Fruit fly (Drosophila melanogaster): ENCODE measurements around the gene Tet.

The Tet gene

dm6 chr3L:2765794-2766268, 113.1 kb downstream of the Tet start:
- TF ChIP-seq psq (GFP tag; optimal IDR thresholded peaks at IDR 0.05) (peak; percentile 91), Rel (GFP tag; optimal IDR thresholded peaks at IDR 0.05) (peak; percentile 42), Rel (tag; optimal IDR thresholded peaks at IDR 0.05) (no peak), OdsH (GFP tag; optimal IDR thresholded peaks at IDR 0.05) (no peak)

DNA sequence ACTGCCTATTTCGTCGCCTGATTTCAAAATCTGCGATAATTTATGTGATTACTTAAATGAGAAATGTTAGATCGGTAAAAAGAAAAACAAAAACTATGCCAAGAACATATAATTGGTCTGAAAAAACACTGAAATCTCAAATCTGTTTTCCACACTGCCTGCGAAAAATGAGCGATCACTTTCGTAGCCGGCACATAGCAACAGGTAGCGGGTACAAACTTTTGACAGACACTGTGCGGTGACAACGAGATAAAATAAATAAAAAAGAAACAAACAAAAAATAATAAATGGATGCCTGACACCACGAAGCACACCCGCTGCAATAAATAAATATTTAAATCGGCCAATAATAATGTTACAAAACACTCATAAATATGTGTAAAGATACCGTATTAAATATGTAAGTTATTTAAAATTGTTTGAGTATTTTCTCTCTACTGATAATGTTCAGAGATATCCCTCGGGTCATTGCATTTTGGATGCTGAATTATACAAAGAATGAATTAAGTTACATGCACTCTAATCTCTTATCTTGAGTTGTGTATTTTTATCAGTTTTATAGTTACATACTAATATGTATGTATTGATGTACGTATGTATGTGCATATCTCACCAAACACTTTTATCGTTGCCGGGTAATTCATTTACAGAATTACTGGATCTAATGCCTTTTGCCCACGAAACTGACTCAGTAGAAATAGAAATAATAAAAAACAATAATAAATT, 113.8 kb downstream of the Tet start:
- no peak for TF ChIP-seq woc (GFP tag; optimal IDR thresholded peaks at IDR 0.05)
- no peak for TF ChIP-seq sv (GFP tag; optimal IDR thresholded peaks at IDR 0.05)
- TF ChIP-seq Vsx2 (GFP tag; optimal IDR thresholded peaks at IDR 0.05; ENCODE audit: partially characterized antibody): no peak
- no peak for TF ChIP-seq Hr78 (GFP tag; optimal IDR thresholded peaks at IDR 0.05)
- peak in 1 of 2 experiments; percentile 47 for TF ChIP-seq foxo (GFP tag; optimal IDR thresholded peaks at IDR 0.05)
- no peak for TF ChIP-seq sage (GFP tag; optimal IDR thresholded peaks at IDR 0.05)
- TF ChIP-seq rgr (GFP tag; optimal IDR thresholded peaks at IDR 0.05): peak; percentile 35
- no peak for TF ChIP-seq HLH106 (tag; optimal IDR thresholded peaks at IDR 0.05)
- no peak for TF ChIP-seq usp (GFP tag; optimal IDR thresholded peaks at IDR 0.05)
- TF ChIP-seq Hr83 (GFP tag; optimal IDR thresholded peaks at IDR 0.05; ENCODE audit: poor library complexity, severe bottlenecking): no peak
- peak; percentile 40 for TF ChIP-seq jim (GFP tag; optimal IDR thresholded peaks at IDR 0.05)
- peak; percentile 6 for TF ChIP-seq fru (GFP tag; optimal IDR thresholded peaks at IDR 0.05)
- TF ChIP-seq Myc (optimal IDR thresholded peaks at IDR 0.05): no peak
- TF ChIP-seq CG32264 (GFP tag; optimal IDR thresholded peaks at IDR 0.05): no peak
- TF ChIP-seq h (GFP tag; optimal IDR thresholded peaks at IDR 0.05): peak; percentile 28
- no peak for TF ChIP-seq pan (optimal IDR thresholded peaks at IDR 0.05)
- no peak for TF ChIP-seq Mio (GFP tag; optimal IDR thresholded peaks at IDR 0.05)
- no peak for TF ChIP-seq dsf (GFP tag; optimal IDR thresholded peaks at IDR 0.05; ENCODE audit: borderline replicate concordance)
- no peak for TF ChIP-seq N (GFP tag; optimal IDR thresholded peaks at IDR 0.05)
- no peak for TF ChIP-seq brk (GFP tag; optimal IDR thresholded peaks at IDR 0.05)
- TF ChIP-seq ey (GFP tag; optimal IDR thresholded peaks at IDR 0.05): peak; percentile 24

DNA sequence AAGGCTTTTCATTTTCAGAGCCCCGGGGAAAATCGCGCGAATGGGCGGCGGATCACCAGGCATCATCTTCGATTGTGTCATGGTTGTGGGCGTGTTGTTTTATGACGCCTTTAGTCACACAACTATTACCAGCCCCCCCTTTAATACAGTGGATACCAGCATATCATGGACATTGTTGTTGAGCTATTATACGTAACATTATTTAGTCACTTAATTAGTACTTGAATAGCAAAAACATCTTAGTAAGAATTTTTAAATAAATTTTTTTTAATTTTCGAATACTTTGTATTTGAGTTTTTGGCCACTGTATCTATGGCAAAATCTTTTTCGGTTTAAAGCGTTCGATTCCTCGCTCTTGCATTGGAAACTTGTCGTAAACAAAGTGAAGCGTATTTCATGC, 115.2 kb downstream of the Tet start:
- TF ChIP-seq Hr78 (GFP tag; optimal IDR thresholded peaks at IDR 0.05) (no peak), dmrt93B (GFP tag; optimal IDR thresholded peaks at IDR 0.05) (no peak), h (GFP tag; optimal IDR thresholded peaks at IDR 0.05) (no peak), CG32264 (GFP tag; optimal IDR thresholded peaks at IDR 0.05) (no peak), fru (GFP tag; optimal IDR thresholded peaks at IDR 0.05) (no peak), GATAd (GFP tag; optimal IDR thresholded peaks at IDR 0.05) (no peak), CrebA (GFP tag; optimal IDR thresholded peaks at IDR 0.05; ENCODE audit: borderline replicate concordance) (no peak), pan (optimal IDR thresholded peaks at IDR 0.05) (no peak), sv (GFP tag; optimal IDR thresholded peaks at IDR 0.05) (no peak), OdsH (GFP tag; optimal IDR thresholded peaks at IDR 0.05) (no peak), Hr83 (GFP tag; optimal IDR thresholded peaks at IDR 0.05; ENCODE audit: poor library complexity, severe bottlenecking) (no peak), Rel (GFP tag; optimal IDR thresholded peaks at IDR 0.05) (no peak), Rel (tag; optimal IDR thresholded peaks at IDR 0.05) (no peak), jim (GFP tag; optimal IDR thresholded peaks at IDR 0.05) (no peak)

- TF ChIP-seq sage (GFP tag; optimal IDR thresholded peaks at IDR 0.05): no peak
- TF ChIP-seq fru (GFP tag; optimal IDR thresholded peaks at IDR 0.05): no peak
- no peak for TF ChIP-seq HLH106 (tag; optimal IDR thresholded peaks at IDR 0.05)
- TF ChIP-seq GATAd (GFP tag; optimal IDR thresholded peaks at IDR 0.05): no peak
- no peak for TF ChIP-seq Dif (GFP tag; optimal IDR thresholded peaks at IDR 0.05; ENCODE audit: partially characterized antibody)
- TF ChIP-seq sv (GFP tag; optimal IDR thresholded peaks at IDR 0.05): no peak
- no peak for TF ChIP-seq dmrt93B (GFP tag; optimal IDR thresholded peaks at IDR 0.05)
- TF ChIP-seq lola (GFP tag; optimal IDR thresholded peaks at IDR 0.05): no peak
- no peak for TF ChIP-seq h (GFP tag; optimal IDR thresholded peaks at IDR 0.05)
- TF ChIP-seq tai (GFP tag; optimal IDR thresholded peaks at IDR 0.05): no peak
- TF ChIP-seq dl (GFP tag; optimal IDR thresholded peaks at IDR 0.05; ENCODE audit: insufficient read depth in 1 of 2, partially characterized antibody in 2 of 2): no peak
- TF ChIP-seq Dfd (GFP tag; optimal IDR thresholded peaks at IDR 0.05): no peak
- TF ChIP-seq ey (GFP tag; optimal IDR thresholded peaks at IDR 0.05): no peak
- TF ChIP-seq OdsH (GFP tag; optimal IDR thresholded peaks at IDR 0.05): no peak
These were observed 116.8 kb downstream of the Tet start for dm6 chr3L:2762122-2762521.

All from whole organism, wandering third instar larva.